4 fruit fly cellular contexts compared by ENCODE assay signal in genomic region chr3R:5319059-5319785, dm6.
TF ChIP-seq lines count a peak whose summit lies in the region.

No protein-coding gene starts in this region.

- TF ChIP-seq CTCF in whole organism, embryonic (GFP tag; optimal IDR thresholded peaks at IDR 0.05; lab: Kevin White, UChicago) = no peak

TF ChIP-seq in whole organism, adult, 20 proteins besides CTCF, POLR2A, EP300 and RAD21:
- TF ChIP-seq bab1 (GFP tag; optimal IDR thresholded peaks at IDR 0.05; lab: Kevin White, UChicago) (no peak), CG7101 (tag; optimal IDR thresholded peaks at IDR 0.05; lab: Kevin White, UChicago) (no peak), ovo (GFP tag; optimal IDR thresholded peaks at IDR 0.05; lab: Kevin White, UChicago) (peak; percentile 24), CG1620 (GFP tag; optimal IDR thresholded peaks at IDR 0.05; lab: Kevin White, UChicago) (no peak), Mnt (GFP tag; optimal IDR thresholded peaks at IDR 0.05; lab: Kevin White, UChicago) (no peak), cnc (optimal IDR thresholded peaks at IDR 0.05; lab: Kevin White, UChicago) (no peak), CG14711 (tag; optimal IDR thresholded peaks at IDR 0.05; lab: Kevin White, UChicago) (no peak), CG11617 (GFP tag; optimal IDR thresholded peaks at IDR 0.05; lab: Kevin White, UChicago) (no peak)

TF ChIP-seq in whole organism, embryonic, 481 proteins besides CTCF, POLR2A, EP300 and RAD21 (continues in another document):
- TF ChIP-seq Fer3 (tag; optimal IDR thresholded peaks at IDR 0.05; lab: Kevin White, UChicago) (peak; percentile 4), z (GFP tag; IDR thresholded peaks at IDR 0.05; lab: Robert Waterston, UW) (0 out of 3 replicates have a peak, but pooled peaks have one; percentile 42), pros (GFP tag; optimal IDR thresholded peaks at IDR 0.05; lab: Kevin White, UChicago) (peak; percentile 5), dysf (GFP tag; IDR thresholded peaks at IDR 0.05; lab: Robert Waterston, UW) (no peak), CG18262 (tag; optimal IDR thresholded peaks at IDR 0.05; lab: Kevin White, UChicago) (peak; percentile 60), CG18764 (GFP tag; optimal IDR thresholded peaks at IDR 0.05; lab: Kevin White, UChicago) (peak; percentile 32), CG8924 (tag; optimal IDR thresholded peaks at IDR 0.05; lab: Kevin White, UChicago) (peak; percentile 53), dan (GFP tag; IDR thresholded peaks at IDR 0.05; lab: Robert Waterston, UW) (no peak), trem (tag; optimal IDR thresholded peaks at IDR 0.05; lab: Kevin White, UChicago) (peak; percentile 30), CG18011 (GFP tag; optimal IDR thresholded peaks at IDR 0.05; lab: Kevin White, UChicago) (peak; percentile 2), CG2712 (tag; optimal IDR thresholded peaks at IDR 0.05; lab: Kevin White, UChicago) (peak; percentile 46), Taf1 (GFP tag; IDR thresholded peaks at IDR 0.05; lab: Robert Waterston, UW) (no peak), CG12104 (GFP tag; optimal IDR thresholded peaks at IDR 0.05; lab: Kevin White, UChicago) (peak; percentile 58), CG6791 (GFP tag; IDR thresholded peaks at IDR 0.05; lab: Robert Waterston, UW; ENCODE audit: partially characterized antibody) (no peak), Ravus (GFP tag; IDR thresholded peaks at IDR 0.05; lab: Robert Waterston, UW) (no peak), CG7556 (GFP tag; optimal IDR thresholded peaks at IDR 0.05; lab: Kevin White, UChicago) (peak; percentile 61), Hr78 (GFP tag; optimal IDR thresholded peaks at IDR 0.05; lab: Kevin White, UChicago) (no peak), CG10462 (GFP tag; optimal IDR thresholded peaks at IDR 0.05; lab: Kevin White, UChicago) (peak; percentile 27), pho (GFP tag; optimal IDR thresholded peaks at IDR 0.05; lab: Kevin White, UChicago) (peak; percentile 21), CrebB (tag; optimal IDR thresholded peaks at IDR 0.05; lab: Kevin White, UChicago) (peak; percentile 43), CG7372 (GFP tag; IDR thresholded peaks at IDR 0.05; lab: Robert Waterston, UW) (no peak), CG11504 (tag; optimal IDR thresholded peaks at IDR 0.05; lab: Kevin White, UChicago) (peak; percentile 19), CG3407 (GFP tag; optimal IDR thresholded peaks at IDR 0.05; lab: Kevin White, UChicago) (peak; percentile 61), chm (GFP tag; IDR thresholded peaks at IDR 0.05; lab: Robert Waterston, UW) (peak; percentile 63; the same call in 1 of the 2 replicates), CG7987 (GFP tag; optimal IDR thresholded peaks at IDR 0.05; lab: Kevin White, UChicago) (peak; percentile 34), Hr51 (GFP tag; optimal IDR thresholded peaks at IDR 0.05; lab: Kevin White, UChicago) (peak in 1 of 2 experiments; percentile 10), CG12219 (GFP tag; optimal IDR thresholded peaks at IDR 0.05; lab: Kevin White, UChicago) (peak; percentile 3), CG7928 (GFP tag; optimal IDR thresholded peaks at IDR 0.05; lab: Kevin White, UChicago) (no peak)

TF ChIP-seq in whole organism, prepupa, 60 proteins besides CTCF, POLR2A, EP300 and RAD21:
- TF ChIP-seq esn (GFP tag; optimal IDR thresholded peaks at IDR 0.05; lab: Kevin White, UChicago) (peak; percentile 24), Eip78C (GFP tag; lab: Kevin White, UChicago) (peak; percentile 69), fd59A (GFP tag; optimal IDR thresholded peaks at IDR 0.05; lab: Kevin White, UChicago) (no peak), fkh (GFP tag; optimal IDR thresholded peaks at IDR 0.05; lab: Kevin White, UChicago) (peak; percentile 88), vri (GFP tag; optimal IDR thresholded peaks at IDR 0.05; lab: Kevin White, UChicago) (peak; percentile 70), Sox15 (GFP tag; optimal IDR thresholded peaks at IDR 0.05; lab: Kevin White, UChicago) (no peak), Met (GFP tag; optimal IDR thresholded peaks at IDR 0.05; lab: Kevin White, UChicago) (peak; percentile 44)

TF ChIP-seq in whole organism, wandering third instar larva, 38 proteins besides CTCF, POLR2A, EP300 and RAD21:
- TF ChIP-seq psq (GFP tag; optimal IDR thresholded peaks at IDR 0.05; lab: Kevin White, UChicago) = peak; percentile 20
- TF ChIP-seq Hr78 (GFP tag; optimal IDR thresholded peaks at IDR 0.05; lab: Kevin White, UChicago) = no peak
- no peak for TF ChIP-seq GATAd (GFP tag; optimal IDR thresholded peaks at IDR 0.05; lab: Kevin White, UChicago)
- peak; percentile 46 for TF ChIP-seq br (GFP tag; optimal IDR thresholded peaks at IDR 0.05; lab: Kevin White, UChicago)
- peak in 1 of 2 experiments; percentile 37 for TF ChIP-seq foxo (GFP tag; optimal IDR thresholded peaks at IDR 0.05; lab: Kevin White, UChicago)
- no peak for TF ChIP-seq Rel (GFP tag; optimal IDR thresholded peaks at IDR 0.05; lab: Kevin White, UChicago)
- TF ChIP-seq Rel (tag; optimal IDR thresholded peaks at IDR 0.05; lab: Kevin White, UChicago) = no peak
- no peak for TF ChIP-seq N (GFP tag; optimal IDR thresholded peaks at IDR 0.05; lab: Kevin White, UChicago)
- TF ChIP-seq lola (GFP tag; optimal IDR thresholded peaks at IDR 0.05; lab: Kevin White, UChicago) = no peak
- TF ChIP-seq fru (GFP tag; optimal IDR thresholded peaks at IDR 0.05; lab: Kevin White, UChicago) = peak; percentile 40
- TF ChIP-seq h (GFP tag; optimal IDR thresholded peaks at IDR 0.05; lab: Kevin White, UChicago) = peak; percentile 72
- TF ChIP-seq OdsH (GFP tag; optimal IDR thresholded peaks at IDR 0.05; lab: Kevin White, UChicago) = peak; percentile 70
- no peak for TF ChIP-seq Vsx2 (GFP tag; optimal IDR thresholded peaks at IDR 0.05; lab: Kevin White, UChicago; ENCODE audit: partially characterized antibody)
- TF ChIP-seq Hr83 (GFP tag; optimal IDR thresholded peaks at IDR 0.05; lab: Kevin White, UChicago; ENCODE audit: poor library complexity, severe bottlenecking) = peak; percentile 77
- TF ChIP-seq dl (GFP tag; optimal IDR thresholded peaks at IDR 0.05; lab: Kevin White, UChicago; ENCODE audit: insufficient read depth in 1 of 2, partially characterized antibody in 2 of 2) = no peak
- peak; percentile 22 for TF ChIP-seq Sp1 (GFP tag; optimal IDR thresholded peaks at IDR 0.05; lab: Kevin White, UChicago)
- no peak for TF ChIP-seq HLH106 (tag; optimal IDR thresholded peaks at IDR 0.05; lab: Kevin White, UChicago)
- peak; percentile 34 for TF ChIP-seq Jra (GFP tag; optimal IDR thresholded peaks at IDR 0.05; lab: Kevin White, UChicago)
- TF ChIP-seq Dfd (GFP tag; optimal IDR thresholded peaks at IDR 0.05; lab: Kevin White, UChicago) = no peak
- TF ChIP-seq sv (GFP tag; optimal IDR thresholded peaks at IDR 0.05; lab: Kevin White, UChicago) = no peak
- TF ChIP-seq CG32264 (GFP tag; optimal IDR thresholded peaks at IDR 0.05; lab: Kevin White, UChicago) = peak; percentile 39
- peak; percentile 64 for TF ChIP-seq rgr (GFP tag; optimal IDR thresholded peaks at IDR 0.05; lab: Kevin White, UChicago)
- TF ChIP-seq Dif (GFP tag; optimal IDR thresholded peaks at IDR 0.05; lab: Kevin White, UChicago; ENCODE audit: partially characterized antibody) = no peak
- no peak for TF ChIP-seq pan (optimal IDR thresholded peaks at IDR 0.05; lab: Kevin White, UChicago)
- peak; percentile 28 for TF ChIP-seq CrebA (GFP tag; optimal IDR thresholded peaks at IDR 0.05; lab: Kevin White, UChicago; ENCODE audit: borderline replicate concordance)
- peak; percentile 72 for TF ChIP-seq tai (GFP tag; optimal IDR thresholded peaks at IDR 0.05; lab: Kevin White, UChicago)
- TF ChIP-seq jim (GFP tag; optimal IDR thresholded peaks at IDR 0.05; lab: Kevin White, UChicago) = no peak
- TF ChIP-seq Myc (optimal IDR thresholded peaks at IDR 0.05; lab: Kevin White, UChicago) = no peak
- TF ChIP-seq sage (GFP tag; optimal IDR thresholded peaks at IDR 0.05; lab: Kevin White, UChicago) = peak; percentile 40
- no peak for TF ChIP-seq dmrt93B (GFP tag; optimal IDR thresholded peaks at IDR 0.05; lab: Kevin White, UChicago)
- peak; percentile 24 for TF ChIP-seq dsf (GFP tag; optimal IDR thresholded peaks at IDR 0.05; lab: Kevin White, UChicago; ENCODE audit: borderline replicate concordance)
- no peak for TF ChIP-seq ey (GFP tag; optimal IDR thresholded peaks at IDR 0.05; lab: Kevin White, UChicago)
- peak; percentile 74 for TF ChIP-seq Hnf4 (GFP tag; optimal IDR thresholded peaks at IDR 0.05; lab: Kevin White, UChicago)
- no peak for TF ChIP-seq usp (GFP tag; optimal IDR thresholded peaks at IDR 0.05; lab: Kevin White, UChicago)
- TF ChIP-seq Abd-B (GFP tag; optimal IDR thresholded peaks at IDR 0.05; lab: Kevin White, UChicago) = no peak
- no peak for TF ChIP-seq Mio (GFP tag; optimal IDR thresholded peaks at IDR 0.05; lab: Kevin White, UChicago)
- peak; percentile 39 for TF ChIP-seq brk (GFP tag; optimal IDR thresholded peaks at IDR 0.05; lab: Kevin White, UChicago)
TF ChIP-seq in whole organism, wandering third instar larva: peak in this region for 17.
